Worm (Caenorhabditis elegans) whole organism, dauer: ENCODE data around the gene aex-2.

Experiments
- unc-62 ChIP-seq: sonication (generic microtip); optimal IDR thresholded peaks from 2 replicates; lab custom pipeline; 2017; ENCODE audit warnings: missing biosample characterization, missing genetic modification reagents, missing genetic modification characterization

The aex-2 gene

DNA sequence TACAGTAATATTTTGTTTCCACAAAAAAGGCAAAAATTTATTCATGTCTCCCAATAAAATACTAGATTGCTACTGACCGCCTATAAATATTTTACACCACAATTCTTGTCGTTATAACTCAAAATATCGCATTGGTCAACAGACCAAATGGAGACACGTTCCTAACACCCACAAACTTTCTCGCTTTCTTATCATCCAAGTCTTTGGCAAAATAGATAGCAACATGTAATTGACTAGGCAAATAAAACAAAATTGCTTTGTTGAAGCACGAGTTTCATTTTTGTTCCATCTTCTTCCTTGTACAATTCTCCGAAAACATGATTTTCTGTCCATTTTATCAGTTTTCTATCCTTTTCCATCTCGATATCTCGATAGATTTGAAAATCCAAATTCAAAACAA lies 50.3 kb downstream of the aex-2 start:
- TF ChIP-seq unc-62 (GFP tag; lab: Kevin White, UChicago) = no peak
